Worm (Caenorhabditis elegans) whole organism, early embryonic: ENCODE data around the gene T27D12.6.

Source experiments
- B0310.2 ChIP-seq: sonication (generic microtip); optimal IDR thresholded peaks from 2 replicates; lab custom pipeline; 2016; ENCODE audit warnings: mild to moderate bottlenecking, missing genetic modification characterization, missing compliant biosample characterization
- F13C5.2 ChIP-seq: sonication (generic microtip); optimal IDR thresholded peaks from 2 replicates; lab custom pipeline; 2017; ENCODE audit warnings: mild to moderate bottlenecking, missing genetic modification characterization, inconsistent platforms, missing compliant biosample characterization
- aly-1 ChIP-seq: sonication (generic microtip); optimal IDR thresholded peaks from 2 replicates; lab custom pipeline; 2016; ENCODE audit warnings: missing genetic modification characterization, missing compliant biosample characterization
- ama-1 ChIP-seq: fragments of 150-350 bp; optimal IDR thresholded peaks from 2 replicates; lab custom pipeline; 2014
- ceh-13 ChIP-seq: fragments of 200-800 bp; sonication (Bioruptor generic); optimal IDR thresholded peaks from 2 replicates; lab custom pipeline; 2018; ENCODE audit warnings: mild to moderate bottlenecking, missing genetic modification characterization, missing compliant biosample characterization
- ceh-36 ChIP-seq: sonication (generic microtip); optimal IDR thresholded peaks from 2 replicates; lab custom pipeline; 2016; ENCODE audit warnings: missing genetic modification characterization, inconsistent platforms, missing compliant biosample characterization
- ets-7 ChIP-seq: sonication (generic microtip); optimal IDR thresholded peaks from 2 replicates; lab custom pipeline; 2016; ENCODE audit warnings: missing genotype, missing genetic modification characterization, missing compliant biosample characterization
- flt-1 ChIP-seq: fragments of 200-800 bp; sonication (Bioruptor generic); IDR thresholded peaks from 2 replicates; pipeline ENCODE4 v1.3.6; 2022; ENCODE audit warnings: missing genetic modification characterization, missing compliant biosample characterization
- hmbx-1 ChIP-seq: sonication (generic microtip); optimal IDR thresholded peaks from 2 replicates; lab custom pipeline; 2016; ENCODE audit warnings: mild to moderate bottlenecking, missing genetic modification characterization, missing compliant biosample characterization
- hmg-4 ChIP-seq: fragments of 200-800 bp; sonication (Bioruptor generic); optimal IDR thresholded peaks from 2 replicates; lab custom pipeline; 2018; ENCODE audit warnings: mild to moderate bottlenecking, missing genetic modification characterization, missing compliant biosample characterization
- hnd-1 ChIP-seq: sonication (generic microtip); optimal IDR thresholded peaks from 2 replicates; lab custom pipeline; 2016; ENCODE audit warnings: missing genetic modification characterization, missing compliant biosample characterization
- pes-1 ChIP-seq: fragments of 200-800 bp; sonication (Bioruptor generic); IDR thresholded peaks from 2 replicates; pipeline ENCODE4 v1.3.6; 2022; ENCODE audit warnings: missing genetic modification reagents, missing genetic modification characterization, missing compliant biosample characterization
- scrt-1 ChIP-seq: fragments of 200-800 bp; sonication (Bioruptor generic); IDR thresholded peaks from 2 replicates; pipeline ENCODE4 v1.3.6; 2022; ENCODE audit warnings: missing genetic modification characterization, missing compliant biosample characterization
- sea-1 ChIP-seq: fragments of 200-800 bp; sonication (Bioruptor generic); conservative IDR thresholded peaks from 2 replicates; pipeline ENCODE4 v1.3.6; 2022; ENCODE audit warnings: missing genetic modification characterization, missing compliant biosample characterization
- tbx-11 ChIP-seq: fragments of 200-800 bp; sonication (Bioruptor generic); IDR thresholded peaks from 2 replicates; pipeline ENCODE4 v1.3.6; 2022; ENCODE audit warnings: missing genetic modification characterization, missing compliant biosample characterization
- tbx-37 ChIP-seq: fragments of 200-800 bp; sonication (Bioruptor generic); conservative IDR thresholded peaks from 2 replicates; pipeline ENCODE4 v1.3.6; 2022; ENCODE audit warnings: missing genetic modification reagents, missing genetic modification characterization, missing compliant biosample characterization
- tra-4 ChIP-seq: sonication (generic microtip); optimal IDR thresholded peaks from 2 replicates; lab custom pipeline; 2017; ENCODE audit warnings: missing genetic modification characterization, missing compliant biosample characterization

The T27D12.6 gene

ce11 chrII:11841653-11842052, 6.3 kb downstream of the T27D12.6 start:
- TF ChIP-seq tra-4 = no peak
- TF ChIP-seq tbx-11 (GFP tag; lab: Robert Waterston, UW) = no peak
- no peak for TF ChIP-seq hmbx-1
- TF ChIP-seq ama-1 = no peak
- no peak for TF ChIP-seq ets-7 (tag; lab: Kevin White, UChicago)
- TF ChIP-seq F13C5.2 (tag; lab: Kevin White, UChicago) = no peak
- no peak for TF ChIP-seq pes-1
- no peak for TF ChIP-seq hmg-4 (GFP tag; lab: Kevin White, UChicago)
- no peak for TF ChIP-seq ceh-36 (tag; lab: Kevin White, UChicago)
- no peak for TF ChIP-seq ceh-13 (GFP tag; lab: Kevin White, UChicago)

ce11 chrII:11842317-11842716, 7.0 kb downstream of the T27D12.6 start, which contains the start of gene T27D12.1:
Gene T27D12.1 (plus strand): TSS chrII:11842617.
- TF ChIP-seq ama-1 (no peak), tbx-37 (no peak), F13C5.2 (tag; lab: Kevin White, UChicago) (no peak), ceh-13 (GFP tag; lab: Kevin White, UChicago) (no peak), pes-1 (no peak), scrt-1 (GFP tag; lab: Robert Waterston, UW) (no peak), ceh-36 (tag; lab: Kevin White, UChicago) (no peak), ets-7 (tag; lab: Kevin White, UChicago) (no peak), tra-4 (no peak), tbx-11 (GFP tag; lab: Robert Waterston, UW) (no peak), hmg-4 (GFP tag; lab: Kevin White, UChicago) (no peak)

- TF ChIP-seq B0310.2 (tag; lab: Kevin White, UChicago) (no peak), ceh-36 (tag; lab: Kevin White, UChicago) (no peak), tbx-37 (no peak), hmbx-1 (no peak), tra-4 (no peak), tbx-11 (GFP tag; lab: Robert Waterston, UW) (no peak), hmg-4 (GFP tag; lab: Kevin White, UChicago) (no peak), F13C5.2 (tag; lab: Kevin White, UChicago) (no peak), ama-1 (no peak), aly-1 (tag; lab: Kevin White, UChicago) (no peak), ets-7 (tag; lab: Kevin White, UChicago) (no peak), sea-1 (no peak), flt-1 (no peak), pes-1 (no peak)
Measured at ce11 chrII:11842766-11843165, 7.5 kb downstream of the T27D12.6 start.

ce11 chrII:11843441-11843840, 8.1 kb downstream of the T27D12.6 start:
- no peak for TF ChIP-seq tbx-37

- TF ChIP-seq B0310.2 (tag; lab: Kevin White, UChicago) = no peak
- no peak for TF ChIP-seq F13C5.2 (tag; lab: Kevin White, UChicago)
- TF ChIP-seq tra-4 = no peak
- TF ChIP-seq hnd-1 (tag; lab: Kevin White, UChicago) = no peak
- no peak for TF ChIP-seq flt-1
- no peak for TF ChIP-seq sea-1
- TF ChIP-seq tbx-11 (GFP tag; lab: Robert Waterston, UW) = no peak
- TF ChIP-seq hmg-4 (GFP tag; lab: Kevin White, UChicago) = no peak
- TF ChIP-seq ama-1 = no peak
- no peak for TF ChIP-seq ets-7 (tag; lab: Kevin White, UChicago)
- no peak for TF ChIP-seq tbx-37
- no peak for TF ChIP-seq hmbx-1
- TF ChIP-seq scrt-1 (GFP tag; lab: Robert Waterston, UW) = no peak
- TF ChIP-seq pes-1 = no peak
- TF ChIP-seq ceh-13 (GFP tag; lab: Kevin White, UChicago) = no peak
- no peak for TF ChIP-seq ceh-36 (tag; lab: Kevin White, UChicago)
Measured at ce11 chrII:11844072-11844471, 8.8 kb downstream of the T27D12.6 start.

ce11 chrII:11844984-11845383, 9.7 kb downstream of the T27D12.6 start:
- no peak for TF ChIP-seq B0310.2 (tag; lab: Kevin White, UChicago)
- no peak for TF ChIP-seq hmg-4 (GFP tag; lab: Kevin White, UChicago)
- no peak for TF ChIP-seq ets-7 (tag; lab: Kevin White, UChicago)
- TF ChIP-seq aly-1 (tag; lab: Kevin White, UChicago) = no peak
- TF ChIP-seq ceh-13 (GFP tag; lab: Kevin White, UChicago) = no peak
- TF ChIP-seq hmbx-1 = no peak
- TF ChIP-seq pes-1 = no peak
- TF ChIP-seq tra-4 = no peak
- no peak for TF ChIP-seq F13C5.2 (tag; lab: Kevin White, UChicago)
- TF ChIP-seq tbx-37 = no peak
- no peak for TF ChIP-seq ama-1
- TF ChIP-seq sea-1 = no peak
- no peak for TF ChIP-seq tbx-11 (GFP tag; lab: Robert Waterston, UW)
- no peak for TF ChIP-seq hnd-1 (tag; lab: Kevin White, UChicago)

- no peak for TF ChIP-seq hmg-4 (GFP tag; lab: Kevin White, UChicago)
- TF ChIP-seq hmbx-1 = no peak
- TF ChIP-seq F13C5.2 (tag; lab: Kevin White, UChicago) = no peak
- TF ChIP-seq scrt-1 (GFP tag; lab: Robert Waterston, UW) = no peak
- no peak for TF ChIP-seq ceh-13 (GFP tag; lab: Kevin White, UChicago)
- TF ChIP-seq tra-4 = no peak
Measured at ce11 chrII:11845954-11846353, 10.6 kb downstream of the T27D12.6 start.

- TF ChIP-seq flt-1 (no peak), ceh-13 (GFP tag; lab: Kevin White, UChicago) (no peak), ets-7 (tag; lab: Kevin White, UChicago) (no peak), pes-1 (no peak), ama-1 (no peak), scrt-1 (GFP tag; lab: Robert Waterston, UW) (no peak), hmg-4 (GFP tag; lab: Kevin White, UChicago) (no peak), aly-1 (tag; lab: Kevin White, UChicago) (no peak), tra-4 (no peak), tbx-11 (GFP tag; lab: Robert Waterston, UW) (no peak), B0310.2 (tag; lab: Kevin White, UChicago) (no peak), hnd-1 (tag; lab: Kevin White, UChicago) (no peak), ceh-36 (tag; lab: Kevin White, UChicago) (no peak)
Measured at ce11 chrII:11849572-11849971, 14.3 kb downstream of the T27D12.6 start.
